Worm (Caenorhabditis elegans): Measurements from ENCODE around the gene srw-23.

The srw-23 gene

ce11 chrV:16911294-16911693, 37.6 kb downstream of the srw-23 start:
- no peak for TF ChIP-seq ztf-11 (tag; optimal IDR thresholded peaks at IDR 0.05)
- no peak for TF ChIP-seq nhr-12 (tag; optimal IDR thresholded peaks at IDR 0.05)

ce11 chrV:16911934-16912333, 38.2 kb downstream of the srw-23 start, which contains the start of gene nhr-116:
Gene nhr-116 (plus strand): TSS chrV:16912234.
- no peak for TF ChIP-seq sptf-1 (tag; optimal IDR thresholded peaks at IDR 0.05)
- no peak for TF ChIP-seq nhr-237 (tag; optimal IDR thresholded peaks at IDR 0.05)
- TF ChIP-seq ceh-39 (tag; optimal IDR thresholded peaks at IDR 0.05) = no peak
- no peak for TF ChIP-seq tbx-8 (GFP tag; optimal IDR thresholded peaks at IDR 0.05)
- no peak for TF ChIP-seq mab-5 (tag; optimal IDR thresholded peaks at IDR 0.05)
- TF ChIP-seq bed-3 (GFP tag; optimal IDR thresholded peaks at IDR 0.05) = no peak
- TF ChIP-seq snpc-4 (tag; optimal IDR thresholded peaks at IDR 0.05) = no peak
- TF ChIP-seq lin-13 (tag; optimal IDR thresholded peaks at IDR 0.05) = no peak
- TF ChIP-seq ceh-83 (GFP tag; optimal IDR thresholded peaks at IDR 0.05) = no peak
- no peak for TF ChIP-seq nhr-12 (tag; optimal IDR thresholded peaks at IDR 0.05)

ce11 chrV:16916079-16916478, 42.3 kb downstream of the srw-23 start, which contains the start of gene F09C6.10:
Gene F09C6.10 (minus strand): TSS chrV:16916179.
- TF ChIP-seq sem-2 (GFP tag; optimal IDR thresholded peaks at IDR 0.05) (no peak), nhr-76 (tag; optimal IDR thresholded peaks at IDR 0.05) (no peak), lin-13 (tag; optimal IDR thresholded peaks at IDR 0.05) (no peak), ceh-39 (tag; optimal IDR thresholded peaks at IDR 0.05) (no peak), mab-5 (tag; optimal IDR thresholded peaks at IDR 0.05) (no peak), sptf-1 (tag; optimal IDR thresholded peaks at IDR 0.05) (no peak), mls-2 (tag; optimal IDR thresholded peaks at IDR 0.05) (no peak), cnd-1 (tag; optimal IDR thresholded peaks at IDR 0.05) (no peak), M03D4.4 (tag; optimal IDR thresholded peaks at IDR 0.05) (no peak), drap-1 (GFP tag; optimal IDR thresholded peaks at IDR 0.05) (no peak), ceh-83 (GFP tag; optimal IDR thresholded peaks at IDR 0.05) (no peak), elt-1 (tag; optimal IDR thresholded peaks at IDR 0.05; ENCODE audit: borderline replicate concordance, insufficient read depth) (no peak), ztf-11 (tag; optimal IDR thresholded peaks at IDR 0.05) (no peak), unc-62 (GFP tag; optimal IDR thresholded peaks at IDR 0.05) (no peak), nhr-28 (tag; optimal IDR thresholded peaks at IDR 0.05) (no peak)

- TF ChIP-seq ceh-39 (tag; optimal IDR thresholded peaks at IDR 0.05) = no peak
- TF ChIP-seq lsy-2 (tag; optimal IDR thresholded peaks at IDR 0.05) = no peak
- no peak for TF ChIP-seq drap-1 (GFP tag; optimal IDR thresholded peaks at IDR 0.05)
- TF ChIP-seq unc-39 (tag; optimal IDR thresholded peaks at IDR 0.05) = no peak
- TF ChIP-seq lin-32 (GFP tag; optimal IDR thresholded peaks at IDR 0.05) = no peak
- TF ChIP-seq hlh-1 (tag; optimal IDR thresholded peaks at IDR 0.05) = no peak
- TF ChIP-seq nhr-28 (tag; optimal IDR thresholded peaks at IDR 0.05) = no peak
- no peak for TF ChIP-seq unc-62 (GFP tag; optimal IDR thresholded peaks at IDR 0.05)
- TF ChIP-seq elt-1 (tag; optimal IDR thresholded peaks at IDR 0.05; ENCODE audit: borderline replicate concordance, insufficient read depth) = no peak
- no peak for TF ChIP-seq sptf-1 (tag; optimal IDR thresholded peaks at IDR 0.05)
- no peak for TF ChIP-seq zip-8 (tag; optimal IDR thresholded peaks at IDR 0.05)
- no peak for TF ChIP-seq ztf-11 (tag; optimal IDR thresholded peaks at IDR 0.05)
- no peak for TF ChIP-seq nhr-76 (tag; optimal IDR thresholded peaks at IDR 0.05)
- TF ChIP-seq nhr-2 (tag; optimal IDR thresholded peaks at IDR 0.05) = no peak
- no peak for TF ChIP-seq ces-1 (GFP tag; optimal IDR thresholded peaks at IDR 0.05)
- no peak for TF ChIP-seq lin-13 (tag; optimal IDR thresholded peaks at IDR 0.05)
- TF ChIP-seq tbx-8 (GFP tag; optimal IDR thresholded peaks at IDR 0.05) = no peak
- no peak for TF ChIP-seq mep-1 (tag; optimal IDR thresholded peaks at IDR 0.05)
- no peak for TF ChIP-seq M03D4.4 (tag; optimal IDR thresholded peaks at IDR 0.05)
- TF ChIP-seq unc-120 (tag; optimal IDR thresholded peaks at IDR 0.05; ENCODE audit: poor library complexity, severe bottlenecking) = no peak
Observed at ce11 chrV:16918378-16918777, 44.6 kb downstream of the srw-23 start, which contains the start of the genes fbxa-206 and Y102A5C.2. Gene fbxa-206 (minus strand): TSS chrV:16918478. Gene Y102A5C.2 (plus strand): TSS chrV:16918731.

ce11 chrV:16919675-16920074, 45.9 kb downstream of the srw-23 start:
- TF ChIP-seq cnd-1 (tag; optimal IDR thresholded peaks at IDR 0.05) = no peak
- no peak for TF ChIP-seq unc-120 (tag; optimal IDR thresholded peaks at IDR 0.05; ENCODE audit: poor library complexity, severe bottlenecking)
- no peak for TF ChIP-seq hlh-1 (tag; optimal IDR thresholded peaks at IDR 0.05)
- TF ChIP-seq zip-8 (tag; optimal IDR thresholded peaks at IDR 0.05) = no peak
- TF ChIP-seq ces-1 (GFP tag; optimal IDR thresholded peaks at IDR 0.05) = no peak
- TF ChIP-seq M03D4.4 (tag; optimal IDR thresholded peaks at IDR 0.05) = no peak
- no peak for TF ChIP-seq tbx-8 (GFP tag; optimal IDR thresholded peaks at IDR 0.05)

ce11 chrV:16921952-16922351, 48.2 kb downstream of the srw-23 start, which contains the start of gene Y102A5C.4:
Gene Y102A5C.4 (plus strand): TSS chrV:16922252.
- TF ChIP-seq pha-4 (tag; optimal IDR thresholded peaks at IDR 0.05) (no peak), drap-1 (GFP tag; optimal IDR thresholded peaks at IDR 0.05) (no peak), ceh-83 (GFP tag; optimal IDR thresholded peaks at IDR 0.05) (no peak), mep-1 (tag; optimal IDR thresholded peaks at IDR 0.05) (no peak), cnd-1 (tag; optimal IDR thresholded peaks at IDR 0.05) (no peak), unc-39 (tag; optimal IDR thresholded peaks at IDR 0.05) (no peak), ham-2 (GFP tag; optimal IDR thresholded peaks at IDR 0.05) (no peak), snpc-4 (tag; optimal IDR thresholded peaks at IDR 0.05) (no peak), mls-2 (tag; optimal IDR thresholded peaks at IDR 0.05) (no peak), ceh-39 (tag; optimal IDR thresholded peaks at IDR 0.05) (no peak), flh-1 (GFP tag; optimal IDR thresholded peaks at IDR 0.05) (no peak)
